Fruit fly (Drosophila melanogaster) whole organism, larva: ENCODE results near the gene mRpL9.

ENCODE experiments used
- noc ChIP-seq: fragments of 200-800 bp; sonication (Bioruptor generic); optimal IDR thresholded peaks from 3 replicates; lab custom pipeline; 2019; ENCODE audit warnings: missing biosample characterization, mild to moderate bottlenecking, missing genetic modification characterization, moderate library complexity

mRpL9 gene

dm6 chr3R:15374397-15374796 is 43.9 kb downstream of the mRpL9 start, which contains the start of gene Rbp:
Gene Rbp (plus strand): TSS chr3R:15374635.
- TF ChIP-seq noc (tag; lab: Kevin White, UChicago): no peak

- no peak for TF ChIP-seq noc (tag; lab: Kevin White, UChicago)
Measured at dm6 chr3R:15375470-15375869, 44.9 kb downstream of the mRpL9 start.

- no peak for TF ChIP-seq noc (tag; lab: Kevin White, UChicago)
Measured at dm6 chr3R:15379071-15379470, 48.5 kb downstream of the mRpL9 start.
